Worm (Caenorhabditis elegans): ENCODE measurements around the gene col-152.

The col-152 gene

DNA sequence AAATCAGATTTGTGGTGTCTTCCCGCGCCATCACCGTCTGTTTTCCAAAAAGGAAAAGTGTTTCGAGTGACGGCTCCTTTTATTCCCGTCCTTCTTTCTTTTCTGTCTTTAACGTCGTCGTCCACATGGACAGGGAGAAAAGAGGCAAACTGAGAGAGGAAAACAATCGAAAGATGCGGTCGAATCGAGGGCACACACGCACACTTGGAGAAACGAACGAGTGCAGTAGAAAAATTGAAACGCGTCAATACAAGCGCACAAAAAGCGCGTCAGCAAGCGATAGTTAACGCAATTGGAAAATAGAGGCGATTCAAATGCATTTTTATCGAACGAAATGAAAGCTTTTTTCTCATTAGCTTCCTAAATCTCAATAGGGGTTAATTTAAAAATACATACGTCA, 23.9 kb upstream of the col-152 start (continued):
- TF ChIP-seq C08G9.2 (tag; optimal IDR thresholded peaks at IDR 0.05) (no peak), unc-55 (GFP tag; optimal IDR thresholded peaks at IDR 0.05) (peak; percentile 29), lim-6 (tag; optimal IDR thresholded peaks at IDR 0.05) (no peak), ama-1 (optimal IDR thresholded peaks at IDR 0.05) (no peak), che-1 (tag; optimal IDR thresholded peaks at IDR 0.05) (no peak), hlh-30 (tag; optimal IDR thresholded peaks at IDR 0.05; ENCODE audit: insufficient read depth) (peak; percentile 8), pha-4 (tag; optimal IDR thresholded peaks at IDR 0.05) (no peak), gmeb-2 (tag; optimal IDR thresholded peaks at IDR 0.05) (no peak), hlh-6 (tag; optimal IDR thresholded peaks at IDR 0.05) (no peak), sox-2 (GFP tag; IDR thresholded peaks at IDR 0.05) (no peak), ceh-34 (tag; optimal IDR thresholded peaks at IDR 0.05) (peak; percentile 34), dve-1 (tag; optimal IDR thresholded peaks at IDR 0.05) (peak; percentile 35), elt-4 (tag; optimal IDR thresholded peaks at IDR 0.05) (no peak), ceh-6 (GFP tag; optimal IDR thresholded peaks at IDR 0.05) (no peak), pqm-1 (tag; optimal IDR thresholded peaks at IDR 0.05) (no peak), fkh-6 (tag; optimal IDR thresholded peaks at IDR 0.05) (no peak), pros-1 (tag; optimal IDR thresholded peaks at IDR 0.05) (peak; percentile 32), hlh-15 (tag; optimal IDR thresholded peaks at IDR 0.05) (no peak), madf-2 (tag; optimal IDR thresholded peaks at IDR 0.05) (no peak), ztf-16 (tag; optimal IDR thresholded peaks at IDR 0.05) (no peak)

- no peak for TF ChIP-seq ets-4 (tag; optimal IDR thresholded peaks at IDR 0.05)
Observed at ce11 chrV:10539114-10539513, 21.6 kb upstream of the col-152 start, which contains the start of gene F25D1.8. Gene F25D1.8, plus strand, starts transcription at chrV:10539414.

ce11 chrV:10540024-10540423, 20.7 kb upstream of the col-152 start, which contains the start of gene degt-1:
Gene degt-1, plus strand, starts transcription at chrV:10540324.
- no peak for TF ChIP-seq fax-1 (tag; optimal IDR thresholded peaks at IDR 0.05)
- no peak for TF ChIP-seq unc-3 (GFP tag; conservative IDR thresholded peaks at IDR 0.05)
- TF ChIP-seq unc-3 (tag; optimal IDR thresholded peaks at IDR 0.05), result no peak
- TF ChIP-seq zip-5 (tag; optimal IDR thresholded peaks at IDR 0.05), result no peak
- TF ChIP-seq elt-4 (tag; optimal IDR thresholded peaks at IDR 0.05), result no peak
- no peak for TF ChIP-seq elt-2 (tag; optimal IDR thresholded peaks at IDR 0.05)
- no peak for TF ChIP-seq ceh-9 (tag; optimal IDR thresholded peaks at IDR 0.05)
- no peak for TF ChIP-seq ceh-2 (tag; optimal IDR thresholded peaks at IDR 0.05)
- TF ChIP-seq T23F11.4 (GFP tag; optimal IDR thresholded peaks at IDR 0.05), result no peak
- TF ChIP-seq pat-9 (tag; optimal IDR thresholded peaks at IDR 0.05), result no peak
- TF ChIP-seq ets-4 (tag; optimal IDR thresholded peaks at IDR 0.05), result no peak
- TF ChIP-seq C38D4.7 (GFP tag; optimal IDR thresholded peaks at IDR 0.05), result no peak

ce11 chrV:10546749-10547148, 14.0 kb upstream of the col-152 start, which contains the start of gene F25D1.5:
Gene F25D1.5, minus strand, starts transcription at chrV:10546783.
- TF ChIP-seq sdc-2 (tag; optimal IDR thresholded peaks at IDR 0.05) (no peak), T23F11.4 (GFP tag; optimal IDR thresholded peaks at IDR 0.05) (no peak), pha-4 (tag; optimal IDR thresholded peaks at IDR 0.05) (no peak), ceh-18 (tag; optimal IDR thresholded peaks at IDR 0.05) (no peak), sox-4 (tag; optimal IDR thresholded peaks at IDR 0.05) (no peak), pha-2 (tag; optimal IDR thresholded peaks at IDR 0.05) (no peak), unc-3 (GFP tag; conservative IDR thresholded peaks at IDR 0.05) (no peak), unc-3 (tag; optimal IDR thresholded peaks at IDR 0.05) (no peak), dve-1 (tag; optimal IDR thresholded peaks at IDR 0.05) (no peak), pag-3 (tag; optimal IDR thresholded peaks at IDR 0.05; ENCODE audit: borderline replicate concordance) (no peak), nfya-1 (tag; optimal IDR thresholded peaks at IDR 0.05) (no peak), hlh-8 (tag; optimal IDR thresholded peaks at IDR 0.05) (no peak), hlh-30 (tag; optimal IDR thresholded peaks at IDR 0.05; ENCODE audit: insufficient read depth) (no peak), eyg-1 (tag; optimal IDR thresholded peaks at IDR 0.05) (no peak), fax-1 (tag; optimal IDR thresholded peaks at IDR 0.05) (no peak), hlh-13 (GFP tag; optimal IDR thresholded peaks at IDR 0.05) (no peak), pat-9 (tag; optimal IDR thresholded peaks at IDR 0.05) (no peak), npax-4 (tag; optimal IDR thresholded peaks at IDR 0.05) (no peak), hlh-6 (tag; optimal IDR thresholded peaks at IDR 0.05) (no peak), ets-4 (tag; optimal IDR thresholded peaks at IDR 0.05) (no peak), tbx-7 (tag; optimal IDR thresholded peaks at IDR 0.05) (no peak)

Data from whole organism, late embryonic.